Fruit fly (Drosophila melanogaster): ENCODE measurements around the gene SNF4Agamma.
A peak's percentile ranks its signal among the peaks of the same experiment; 100 is the strongest.

- TF ChIP-seq CG11902 (GFP tag; optimal IDR thresholded peaks at IDR 0.05) = peak; percentile 0
- peak; percentile 68 for TF ChIP-seq Sox102F (GFP tag; optimal IDR thresholded peaks at IDR 0.05)
- no peak for TF ChIP-seq Hr38 (GFP tag; optimal IDR thresholded peaks at IDR 0.05)
Measured at dm6 chr3R:21111964-21112740, 28.4 kb upstream of the SNF4Agamma start.
